Worm (Caenorhabditis elegans) whole organism, early embryonic: ENCODE data around the gene C45G9.11.

Experiments
- B0310.2 ChIP-seq: sonication (generic microtip); optimal IDR thresholded peaks from 2 replicates; lab custom pipeline; 2016; ENCODE audit warnings: mild to moderate bottlenecking, missing genetic modification characterization, missing compliant biosample characterization
- aly-1 ChIP-seq: sonication (generic microtip); optimal IDR thresholded peaks from 2 replicates; lab custom pipeline; 2016; ENCODE audit warnings: missing genetic modification characterization, missing compliant biosample characterization
- ama-1 ChIP-seq: fragments of 150-350 bp; optimal IDR thresholded peaks from 2 replicates; lab custom pipeline; 2014
- ceh-13 ChIP-seq: fragments of 200-800 bp; sonication (Bioruptor generic); optimal IDR thresholded peaks from 2 replicates; lab custom pipeline; 2018; ENCODE audit warnings: mild to moderate bottlenecking, missing genetic modification characterization, missing compliant biosample characterization
- ceh-36 ChIP-seq: sonication (generic microtip); optimal IDR thresholded peaks from 2 replicates; lab custom pipeline; 2016; ENCODE audit warnings: missing genetic modification characterization, inconsistent platforms, missing compliant biosample characterization
- ets-7 ChIP-seq: sonication (generic microtip); optimal IDR thresholded peaks from 2 replicates; lab custom pipeline; 2016; ENCODE audit warnings: missing genotype, missing genetic modification characterization, missing compliant biosample characterization
- flt-1 ChIP-seq: fragments of 200-800 bp; sonication (Bioruptor generic); IDR thresholded peaks from 2 replicates; pipeline ENCODE4 v1.3.6; 2022; ENCODE audit warnings: missing genetic modification characterization, missing compliant biosample characterization
- hnd-1 ChIP-seq: sonication (generic microtip); optimal IDR thresholded peaks from 2 replicates; lab custom pipeline; 2016; ENCODE audit warnings: missing genetic modification characterization, missing compliant biosample characterization
- pes-1 ChIP-seq: fragments of 200-800 bp; sonication (Bioruptor generic); IDR thresholded peaks from 2 replicates; pipeline ENCODE4 v1.3.6; 2022; ENCODE audit warnings: missing genetic modification reagents, missing genetic modification characterization, missing compliant biosample characterization
- scrt-1 ChIP-seq: fragments of 200-800 bp; sonication (Bioruptor generic); IDR thresholded peaks from 2 replicates; pipeline ENCODE4 v1.3.6; 2022; ENCODE audit warnings: missing genetic modification characterization, missing compliant biosample characterization
- sea-1 ChIP-seq: fragments of 200-800 bp; sonication (Bioruptor generic); conservative IDR thresholded peaks from 2 replicates; pipeline ENCODE4 v1.3.6; 2022; ENCODE audit warnings: missing genetic modification characterization, missing compliant biosample characterization
- tbx-37 ChIP-seq: fragments of 200-800 bp; sonication (Bioruptor generic); conservative IDR thresholded peaks from 2 replicates; pipeline ENCODE4 v1.3.6; 2022; ENCODE audit warnings: missing genetic modification reagents, missing genetic modification characterization, missing compliant biosample characterization
- tra-4 ChIP-seq: sonication (generic microtip); optimal IDR thresholded peaks from 2 replicates; lab custom pipeline; 2017; ENCODE audit warnings: missing genetic modification characterization, missing compliant biosample characterization

- TF ChIP-seq ceh-13 (no peak), ama-1 (lab: Kevin White, UChicago) (no peak), aly-1 (tag; lab: Kevin White, UChicago) (no peak), flt-1 (GFP tag; lab: Robert Waterston, UW) (no peak), pes-1 (GFP tag; lab: Robert Waterston, UW) (no peak), tbx-37 (GFP tag; lab: Robert Waterston, UW) (no peak), tra-4 (tag; lab: Kevin White, UChicago) (no peak), ceh-36 (tag; lab: Kevin White, UChicago) (no peak), ets-7 (tag; lab: Kevin White, UChicago) (no peak), B0310.2 (tag; lab: Kevin White, UChicago) (no peak), scrt-1 (GFP tag; lab: Robert Waterston, UW) (no peak), hnd-1 (tag; lab: Kevin White, UChicago) (no peak), sea-1 (no peak)
Measured at ce11 chrIII:5053541-5053940, 15.0 kb downstream of the C45G9.11 start, which contains the start of gene C45G9.8.
